Fruit fly (Drosophila melanogaster) whole organism, embryonic: ENCODE data around the gene CG17270.

Experiments
- Antp ChIP-seq: fragments of 200-800 bp; sonication (Bioruptor generic); optimal IDR thresholded peaks from 3 replicates; lab custom pipeline; 2016; ENCODE audit warnings: missing biosample characterization, missing genetic modification characterization
- Atf-2 ChIP-seq: fragments of 200-800 bp; sonication (Bioruptor generic); optimal IDR thresholded peaks from 2 replicates; lab custom pipeline; 2016; ENCODE audit warnings: missing biosample characterization, missing genetic modification characterization
- BEAF-32 ChIP-seq: fragments of 200-800 bp; sonication (Bioruptor generic); optimal IDR thresholded peaks from 3 replicates; lab custom pipeline; 2017; ENCODE audit warnings: missing biosample characterization, missing genetic modification characterization, mild to moderate bottlenecking, moderate library complexity, missing genetic modification reagents
- CG10366 ChIP-seq: fragments of 200-800 bp; sonication (Bioruptor generic); IDR thresholded peaks from 2 replicates; pipeline ENCODE4 v1.3.6; 2022; ENCODE audit warnings: missing biosample characterization, missing genetic modification characterization
- CG10462 ChIP-seq: fragments of 200-800 bp; sonication (Bioruptor generic); optimal IDR thresholded peaks from 2 replicates; lab custom pipeline; 2016; ENCODE audit warnings: missing biosample characterization, missing genetic modification characterization
- CG11085 ChIP-seq: fragments of 200-800 bp; sonication (Bioruptor generic); IDR thresholded peaks from 2 replicates; pipeline ENCODE4 v1.3.6; 2022; ENCODE audit warnings: missing biosample characterization, missing genetic modification characterization
- CG12155 ChIP-seq: fragments of 200-800 bp; sonication (Bioruptor generic); optimal IDR thresholded peaks from 3 replicates; lab custom pipeline; 2016; ENCODE audit warnings: missing biosample characterization, missing genetic modification characterization
- CG13287 ChIP-seq: fragments of 200-800 bp; sonication (Bioruptor generic); IDR thresholded peaks from 2 replicates; pipeline ENCODE4 v1.3.6; 2022; ENCODE audit warnings: missing biosample characterization, missing genetic modification characterization; ENCODE audit not compliant: partially characterized antibody
- CG17359 ChIP-seq: fragments of 200-800 bp; sonication (Bioruptor generic); optimal IDR thresholded peaks from 3 replicates; lab custom pipeline; 2018; ENCODE audit warnings: missing biosample characterization, mild to moderate bottlenecking, missing genetic modification characterization, moderate library complexity
- CG17361 ChIP-seq: fragments of 200-800 bp; sonication (Bioruptor generic); IDR thresholded peaks from 3 replicates; pipeline ENCODE4 v1.3.6; 2022; ENCODE audit warnings: missing biosample characterization, missing genetic modification characterization
- CG17829 ChIP-seq: fragments of 200-800 bp; optimal IDR thresholded peaks from 2 replicates; lab custom pipeline; 2019; ENCODE audit warnings: missing biosample characterization, mild to moderate bottlenecking, missing genetic modification characterization, moderate library complexity
- CG18262 ChIP-seq: fragments of 200-800 bp; optimal IDR thresholded peaks from 3 replicates; lab custom pipeline; 2019; ENCODE audit warnings: missing biosample characterization, mild to moderate bottlenecking, missing genetic modification characterization, moderate library complexity
- CG2120 ChIP-seq: fragments of 200-800 bp; sonication (Bioruptor generic); optimal IDR thresholded peaks from 3 replicates; lab custom pipeline; 2016; ENCODE audit warnings: missing biosample characterization, missing genetic modification characterization
- CG3163 ChIP-seq: fragments of 200-800 bp; sonication (Bioruptor generic); optimal IDR thresholded peaks from 3 replicates; lab custom pipeline; 2016; ENCODE audit warnings: missing biosample characterization, missing genetic modification characterization
- CG32767 ChIP-seq: fragments of 200-800 bp; sonication (Bioruptor generic); IDR thresholded peaks from 2 replicates; pipeline ENCODE4 v1.3.6; 2022; ENCODE audit warnings: missing biosample characterization, missing genetic modification characterization
- CG3726 ChIP-seq: fragments of 200-800 bp; sonication (Bioruptor generic); IDR thresholded peaks from 3 replicates; pipeline ENCODE4, ENCODE4 v1.3.6; 2022; ENCODE audit warnings: missing biosample characterization, missing genetic modification characterization
- CG6689 ChIP-seq: fragments of 200-800 bp; sonication (Bioruptor generic); IDR thresholded peaks from 2 replicates; pipeline ENCODE4 v1.3.6; 2022; ENCODE audit warnings: missing biosample characterization, missing genetic modification characterization
- CG7963 ChIP-seq: fragments of 200-800 bp; sonication (Bioruptor generic); IDR thresholded peaks from 3 replicates; pipeline ENCODE4 v1.3.6; 2022; ENCODE audit warnings: missing biosample characterization, missing genetic modification characterization; ENCODE audit not compliant: partially characterized antibody
- CG8359 ChIP-seq: fragments of 200-800 bp; sonication (Bioruptor generic); optimal IDR thresholded peaks from 2 replicates; lab custom pipeline; 2017; ENCODE audit warnings: missing biosample characterization, mild to moderate bottlenecking, missing genetic modification characterization, borderline replicate concordance
- CkIIα-i1 ChIP-seq: fragments of 200-800 bp; sonication (Bioruptor generic); IDR thresholded peaks from 2 replicates; pipeline ENCODE4 v1.3.6; 2022; ENCODE audit warnings: missing biosample characterization, missing genetic modification characterization
- Doc3 ChIP-seq: fragments of 200-800 bp; sonication (Bioruptor generic); IDR thresholded peaks from 3 replicates; pipeline ENCODE4 v1.3.6; 2022; ENCODE audit warnings: missing biosample characterization, missing genetic modification characterization; ENCODE audit not compliant: partially characterized antibody
- Ets65A ChIP-seq: fragments of 200-800 bp; sonication (Bioruptor generic); peaks from one replicate; lab custom pipeline; 2016; ENCODE audit warnings: missing biosample characterization, missing genetic modification characterization
- HLH4C ChIP-seq: fragments of 200-800 bp; sonication (Bioruptor generic); IDR thresholded peaks from 3 replicates; pipeline ENCODE4 v1.3.6; 2022; ENCODE audit warnings: missing biosample characterization, missing genetic modification characterization; ENCODE audit not compliant: partially characterized antibody
- Max ChIP-seq: fragments of 200-800 bp; sonication (Bioruptor generic); optimal IDR thresholded peaks from 2 replicates; lab custom pipeline; 2016; ENCODE audit warnings: missing biosample characterization, mild to moderate bottlenecking, missing genetic modification characterization
- Optix ChIP-seq: fragments of 200-800 bp; sonication (Bioruptor generic); IDR thresholded peaks from 3 replicates; pipeline ENCODE4 v1.3.6; 2022; ENCODE audit warnings: missing biosample characterization, missing genetic modification characterization
- Poxn ChIP-seq: fragments of 200-800 bp; sonication (Bioruptor generic); IDR thresholded peaks from 2 replicates; pipeline ENCODE4 v1.3.6; 2022; ENCODE audit warnings: missing biosample characterization, missing genetic modification characterization
- Rx ChIP-seq: fragments of 200-800 bp; sonication (Bioruptor generic); IDR thresholded peaks from 2 replicates; pipeline ENCODE4 v1.3.6; 2022; ENCODE audit warnings: missing biosample characterization, missing genetic modification characterization
- Taf1 ChIP-seq: fragments of 200-800 bp; sonication (Bioruptor generic); IDR thresholded peaks from 2 replicates; pipeline ENCODE4 v1.3.6; 2022; ENCODE audit warnings: missing biosample characterization, missing genetic modification characterization
- ase ChIP-seq: fragments of 200-800 bp; sonication (Bioruptor generic); IDR thresholded peaks from 3 replicates; pipeline ENCODE4 v1.3.6; 2022; ENCODE audit warnings: missing biosample characterization, missing genetic modification characterization
- az2 ChIP-seq: fragments of 200-800 bp; sonication (Bioruptor generic); optimal IDR thresholded peaks from 3 replicates; lab custom pipeline; 2016; ENCODE audit warnings: missing biosample characterization, missing genetic modification characterization
- bsh ChIP-seq, 2 experiments: fragments of 200-800 bp; sonication (Bioruptor generic); optimal IDR thresholded peaks; 2 replicates each; lab custom pipeline; 2017 to 2018; ENCODE audit warnings: mild to moderate bottlenecking in 2 of 2, missing biosample characterization in 2 of 2, missing genetic modification characterization in 2 of 2, moderate library complexity in 1 of 2
- cas ChIP-seq: fragments of 200-800 bp; sonication (Bioruptor generic); IDR thresholded peaks from 2 replicates; pipeline ENCODE4 v1.3.6; 2022; ENCODE audit warnings: missing biosample characterization, missing genetic modification characterization
- fd96Cb ChIP-seq: fragments of 200-800 bp; sonication (Bioruptor generic); optimal IDR thresholded peaks from 2 replicates; lab custom pipeline; 2018; ENCODE audit warnings: missing biosample characterization, mild to moderate bottlenecking, missing genetic modification characterization, moderate library complexity
- ftz-f1 ChIP-seq: fragments of 200-800 bp; sonication (Bioruptor generic); optimal IDR thresholded peaks from 2 replicates; lab custom pipeline; 2016; ENCODE audit warnings: missing biosample characterization, missing genetic modification characterization
- gro ChIP-seq: fragments of 200-800 bp; sonication (Bioruptor generic); optimal IDR thresholded peaks from 2 replicates; lab custom pipeline; 2016; ENCODE audit warnings: missing biosample characterization, missing genetic modification characterization
- gsb ChIP-seq: fragments of 200-800 bp; sonication (Bioruptor generic); IDR thresholded peaks from 2 replicates; pipeline ENCODE4 v1.3.6; 2022; ENCODE audit warnings: missing biosample characterization, missing genetic modification characterization
- ham ChIP-seq: fragments of 200-800 bp; sonication (Bioruptor generic); IDR thresholded peaks from 2 replicates; pipeline ENCODE4 v1.3.6; 2022; ENCODE audit warnings: missing biosample characterization, missing genetic modification characterization
- hth ChIP-seq: fragments of >200 bp; optimal IDR thresholded peaks from 2 replicates; lab custom pipeline; 2017; ENCODE audit warnings: inconsistent platforms
- inv ChIP-seq: fragments of 200-800 bp; sonication (Bioruptor generic); IDR thresholded peaks from 2 replicates; pipeline ENCODE4 v1.3.6; 2022; ENCODE audit warnings: missing biosample characterization, missing genetic modification characterization; ENCODE audit not compliant: partially characterized antibody
- jing ChIP-seq: fragments of 200-800 bp; sonication (Bioruptor generic); optimal IDR thresholded peaks from 2 replicates; lab custom pipeline; 2018; ENCODE audit warnings: missing biosample characterization, mild to moderate bottlenecking, missing genetic modification characterization
- luna ChIP-seq: fragments of 200-800 bp; sonication (Bioruptor generic); optimal IDR thresholded peaks from 2 replicates; lab custom pipeline; 2016; ENCODE audit warnings: missing biosample characterization, missing genetic modification characterization
- pita ChIP-seq: fragments of 200-800 bp; sonication (Bioruptor generic); optimal IDR thresholded peaks from 2 replicates; lab custom pipeline; 2017; ENCODE audit warnings: missing biosample characterization, mild to moderate bottlenecking, missing genetic modification characterization
- pum ChIP-seq: fragments of 200-800 bp; sonication (Bioruptor generic); optimal IDR thresholded peaks from 2 replicates; lab custom pipeline; 2016; ENCODE audit warnings: missing biosample characterization, missing genetic modification characterization
- sc ChIP-seq, 3 experiments: fragments of >200 bp in 2 of 3; fragments of 200-800 bp in 1 of 3; sonication (Bioruptor generic) in 1 of 3; optimal IDR thresholded peaks; 2 replicates in 2 of 3; 3 replicates in 1 of 3; lab custom pipeline; 2017; ENCODE audit warnings: mild to moderate bottlenecking in 1 of 3, missing biosample characterization in 1 of 3, missing genetic modification characterization in 1 of 3, missing genetic modification reagents in 1 of 3
- shn ChIP-seq: fragments of 200-800 bp; sonication (Bioruptor generic); optimal IDR thresholded peaks from 3 replicates; lab custom pipeline; 2016; ENCODE audit warnings: missing biosample characterization, missing genetic modification characterization
- tna ChIP-seq: fragments of 200-800 bp; sonication (Bioruptor generic); IDR thresholded peaks from 2 replicates; pipeline ENCODE4 v1.3.6; 2022; ENCODE audit warnings: missing biosample characterization, missing genetic modification characterization; ENCODE audit not compliant: partially characterized antibody
- trem ChIP-seq: fragments of 200-800 bp; optimal IDR thresholded peaks from 3 replicates; lab custom pipeline; 2019; ENCODE audit warnings: missing biosample characterization, mild to moderate bottlenecking, missing genetic modification characterization, moderate library complexity
- usp ChIP-seq: fragments of >200 bp; optimal IDR thresholded peaks from 2 replicates; lab custom pipeline; 2017; ENCODE audit warnings: missing biosample characterization, missing genetic modification characterization
- vvl ChIP-seq: fragments of 200-800 bp; sonication (Bioruptor generic); IDR thresholded peaks from 2 replicates; pipeline ENCODE4 v1.3.6; 2022; ENCODE audit warnings: missing biosample characterization, missing genetic modification characterization
- wor ChIP-seq: fragments of 200-800 bp; sonication (Bioruptor generic); IDR thresholded peaks from 2 replicates; pipeline ENCODE4 v1.3.6; 2022; ENCODE audit warnings: missing biosample characterization, missing genetic modification characterization

Gene CG17270

DNA sequence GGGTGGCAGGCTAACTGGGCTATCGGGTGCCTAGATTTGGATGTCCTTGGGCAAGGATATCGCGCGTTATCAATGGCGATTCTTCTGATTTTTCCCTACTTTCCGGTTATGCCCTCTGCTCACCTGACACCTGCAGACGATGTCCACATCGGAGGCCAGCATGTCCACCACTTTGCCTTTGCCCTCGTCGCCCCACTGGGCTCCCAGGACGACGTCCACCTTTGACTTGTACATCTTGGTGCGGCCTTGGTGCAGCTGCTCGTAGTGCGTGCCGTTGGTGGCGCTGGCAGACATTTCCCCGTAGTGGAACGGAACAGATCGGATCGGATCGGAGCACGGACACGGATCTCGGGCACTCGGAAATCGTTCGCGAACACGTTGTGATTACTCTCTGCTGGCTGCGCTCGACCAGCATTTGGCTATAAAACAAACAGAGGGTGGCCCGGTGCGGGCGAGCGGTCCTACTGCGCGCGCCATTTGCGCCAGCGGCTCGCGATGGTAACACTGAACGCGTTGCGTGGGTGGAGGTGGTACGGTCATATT, 11.5 kb upstream of the CG17270 start, which contains the start of gene Adss (continued):
- TF ChIP-seq gro (peak; percentile 51), Doc3 (GFP tag; lab: Robert Waterston, UW) (no peak), CG6689 (GFP tag; lab: Robert Waterston, UW) (0 out of 2 replicates have a peak, but pooled peaks have one; percentile 30), bsh (GFP tag; optimal IDR thresholded peaks at IDR 0.05; lab: Kevin White, UChicago) (no peak), CG10366 (GFP tag; lab: Robert Waterston, UW) (no peak; the same call in 1 of the 2 replicates), pita (GFP tag; lab: Kevin White, UChicago) (no peak), fd96Cb (tag; lab: Kevin White, UChicago) (no peak), ase (GFP tag; lab: Robert Waterston, UW) (no peak), CG32767 (GFP tag; lab: Robert Waterston, UW) (0 out of 2 replicates have a peak, but pooled peaks have one; percentile 14), CG3726 (GFP tag; lab: Robert Waterston, UW) (no peak), CG12155 (GFP tag; lab: Kevin White, UChicago) (peak; percentile 7), tna (no peak; the same call in 1 of the 2 replicates), CG8359 (GFP tag; lab: Kevin White, UChicago) (peak; percentile 3), CG17359 (tag; lab: Kevin White, UChicago) (peak; percentile 25), hth (no peak), Poxn (no peak), Max (peak; percentile 9), az2 (GFP tag; lab: Kevin White, UChicago) (no peak), inv (peak; percentile 11; the same call in 1 of the 2 replicates), CG17829 (tag; lab: Kevin White, UChicago) (peak; percentile 3), CG17361 (GFP tag; lab: Robert Waterston, UW) (no peak), ham (GFP tag; lab: Robert Waterston, UW) (no peak), shn (GFP tag; lab: Kevin White, UChicago) (peak; percentile 39), Rx (GFP tag; lab: Robert Waterston, UW) (no peak), CG7963 (0 out of 3 replicates have a peak, but pooled peaks have one; percentile 30), ftz-f1 (peak; percentile 54), Antp (peak; percentile 36), gsb (GFP tag; lab: Robert Waterston, UW) (no peak), trem (peak; percentile 46), CG10462 (no peak), cas (GFP tag; lab: Robert Waterston, UW) (no peak), vvl (GFP tag; lab: Robert Waterston, UW) (peak; percentile 41; the same call in 1 of the 2 replicates), CG13287 (GFP tag; lab: Robert Waterston, UW) (no peak; the same call in 1 of the 2 replicates), Optix (GFP tag; lab: Robert Waterston, UW) (no peak), CkIIα-i1 (GFP tag; lab: Robert Waterston, UW) (no peak), Ets65A (no peak), sc (optimal IDR thresholded peaks at IDR 0.05; lab: Kevin White, UChicago) (no peak), sc (GFP tag; optimal IDR thresholded peaks at IDR 0.05; lab: Kevin White, UChicago) (peak; percentile 15), Atf-2 (GFP tag; lab: Kevin White, UChicago) (no peak), CG2120 (GFP tag; lab: Kevin White, UChicago) (no peak), BEAF-32 (peak; percentile 21), CG11085 (GFP tag; lab: Robert Waterston, UW) (no peak), jing (GFP tag; lab: Kevin White, UChicago) (no peak), Taf1 (no peak), wor (GFP tag; lab: Robert Waterston, UW) (no peak), luna (peak; percentile 21), CG3163 (GFP tag; lab: Kevin White, UChicago) (peak; percentile 37), HLH4C (GFP tag; lab: Robert Waterston, UW) (peak; percentile 23; the same call in 2 of the 3 replicates), CG18262 (no peak), pum (GFP tag; lab: Kevin White, UChicago) (no peak), usp (no peak)
